Fruit fly (Drosophila melanogaster) whole organism, embryonic: ENCODE results near the gene ND-B16.6.

Source experiments
- Asciz ChIP-seq: fragments of 200-800 bp; sonication (Bioruptor generic); optimal IDR thresholded peaks from 2 replicates; lab custom pipeline; 2017; ENCODE audit warnings: missing biosample characterization, mild to moderate bottlenecking, missing genetic modification characterization, missing genetic modification reagents
- CG10366 ChIP-seq: fragments of 200-800 bp; sonication (Bioruptor generic); IDR thresholded peaks from 2 replicates; pipeline ENCODE4 v1.3.6; 2022; ENCODE audit warnings: missing biosample characterization, missing genetic modification characterization
- CG13296 ChIP-seq: fragments of 200-800 bp; sonication (Bioruptor generic); optimal IDR thresholded peaks from 3 replicates; lab custom pipeline; 2018; ENCODE audit warnings: missing biosample characterization, mild to moderate bottlenecking, missing genetic modification characterization
- CG14667 ChIP-seq: fragments of 200-800 bp; sonication (Bioruptor generic); IDR thresholded peaks from 2 replicates; pipeline ENCODE4 v1.3.6; 2022; ENCODE audit warnings: missing biosample characterization, missing genetic modification characterization
- CG15269 ChIP-seq: fragments of 200-800 bp; sonication (Bioruptor generic); optimal IDR thresholded peaks from 2 replicates; lab custom pipeline; 2018; ENCODE audit warnings: missing biosample characterization, mild to moderate bottlenecking, missing genetic modification characterization, moderate library complexity
- CG1529 ChIP-seq: fragments of 200-800 bp; sonication (Bioruptor generic); optimal IDR thresholded peaks from 3 replicates; lab custom pipeline; 2018; ENCODE audit warnings: missing biosample characterization, missing genetic modification characterization
- CG17361 ChIP-seq: fragments of 200-800 bp; sonication (Bioruptor generic); IDR thresholded peaks from 3 replicates; pipeline ENCODE4 v1.3.6; 2022; ENCODE audit warnings: missing biosample characterization, missing genetic modification characterization
- CG1792 ChIP-seq: fragments of 200-800 bp; sonication (Bioruptor generic); optimal IDR thresholded peaks from 2 replicates; lab custom pipeline; 2016; ENCODE audit warnings: missing biosample characterization, missing genetic modification characterization
- CG18619 ChIP-seq: fragments of 200-800 bp; sonication (Bioruptor generic); optimal IDR thresholded peaks from 3 replicates; lab custom pipeline; 2017; ENCODE audit warnings: missing biosample characterization, mild to moderate bottlenecking, missing genetic modification characterization
- CG34224 ChIP-seq: fragments of 200-800 bp; sonication (Bioruptor generic); IDR thresholded peaks from 3 replicates; pipeline ENCODE4 v1.3.6; 2022; ENCODE audit warnings: missing biosample characterization, missing genetic modification characterization; ENCODE audit not compliant: partially characterized antibody
- CG42726 ChIP-seq: fragments of 200-800 bp; sonication (Bioruptor generic); IDR thresholded peaks from 2 replicates; pipeline ENCODE4 v1.3.6; 2022; ENCODE audit warnings: missing biosample characterization, missing genetic modification characterization; ENCODE audit not compliant: partially characterized antibody
- CG6254 ChIP-seq: fragments of 200-800 bp; sonication (Bioruptor generic); optimal IDR thresholded peaks from 3 replicates; lab custom pipeline; 2017; ENCODE audit warnings: mild to moderate bottlenecking, missing biosample characterization, missing genetic modification reagents, missing genetic modification characterization
- CG7745 ChIP-seq: fragments of 200-800 bp; sonication (Bioruptor generic); optimal IDR thresholded peaks from 2 replicates; lab custom pipeline; 2018; ENCODE audit warnings: missing biosample characterization, mild to moderate bottlenecking, missing genetic modification characterization, moderate library complexity
- CG7928 ChIP-seq: fragments of 200-800 bp; sonication (Bioruptor generic); optimal IDR thresholded peaks from 2 replicates; lab custom pipeline; 2017; ENCODE audit warnings: missing biosample characterization, mild to moderate bottlenecking, missing genetic modification characterization
- CG8388 ChIP-seq: fragments of 200-800 bp; sonication (Bioruptor generic); optimal IDR thresholded peaks from 2 replicates; lab custom pipeline; 2019; ENCODE audit warnings: missing biosample characterization, mild to moderate bottlenecking, missing genetic modification characterization, moderate library complexity
- Camta ChIP-seq: fragments of 200-800 bp; sonication (Bioruptor generic); optimal IDR thresholded peaks from 2 replicates; lab custom pipeline; 2016; ENCODE audit warnings: missing biosample characterization, missing genetic modification characterization
- Chrac-16 ChIP-seq: fragments of 200-800 bp; sonication (Bioruptor generic); optimal IDR thresholded peaks from 3 replicates; lab custom pipeline; 2016; ENCODE audit warnings: missing biosample characterization, missing genetic modification characterization
- Deaf1 ChIP-seq: fragments of 200-800 bp; optimal IDR thresholded peaks from 3 replicates; lab custom pipeline; 2019; ENCODE audit warnings: missing biosample characterization, mild to moderate bottlenecking, missing genetic modification characterization, moderate library complexity
- Fer2 ChIP-seq: fragments of 200-800 bp; sonication (Bioruptor generic); optimal IDR thresholded peaks from 2 replicates; lab custom pipeline; 2018; ENCODE audit warnings: missing biosample characterization, mild to moderate bottlenecking, missing genetic modification characterization, moderate library complexity
- HLH54F ChIP-seq: fragments of 200-800 bp; sonication (Bioruptor generic); optimal IDR thresholded peaks from 3 replicates; lab custom pipeline; 2016; ENCODE audit warnings: missing biosample characterization, missing genetic modification characterization
- Hsf ChIP-seq: fragments of 200-800 bp; sonication (Bioruptor generic); optimal IDR thresholded peaks from 3 replicates; lab custom pipeline; 2016; ENCODE audit warnings: missing biosample characterization, missing genetic modification characterization
- Lhr ChIP-seq: fragments of 200-800 bp; sonication (Bioruptor generic); optimal IDR thresholded peaks from 3 replicates; lab custom pipeline; 2017; ENCODE audit warnings: mild to moderate bottlenecking, missing biosample characterization, missing genetic modification reagents, missing genetic modification characterization
- Med ChIP-seq: fragments of 200-800 bp; sonication (Bioruptor generic); peaks from one replicate; lab custom pipeline; 2016; ENCODE audit warnings: missing biosample characterization, missing genetic modification characterization, mild to moderate bottlenecking, inconsistent platforms, moderate library complexity
- Mrtf ChIP-seq: fragments of 200-800 bp; sonication (Bioruptor generic); IDR thresholded peaks from 3 replicates; pipeline ENCODE4 v1.3.6; 2022; ENCODE audit warnings: missing biosample characterization, missing genetic modification characterization
- NC2β ChIP-seq: fragments of 200-800 bp; sonication (Bioruptor generic); optimal IDR thresholded peaks from 2 replicates; lab custom pipeline; 2016; ENCODE audit warnings: missing biosample characterization, missing genetic modification characterization
- Neu2 ChIP-seq: fragments of 200-800 bp; sonication (Bioruptor generic); optimal IDR thresholded peaks from 3 replicates; lab custom pipeline; 2016; ENCODE audit warnings: missing biosample characterization, missing genetic modification characterization, borderline replicate concordance
- Pdp1 ChIP-seq, 2 experiments: fragments of 200-800 bp; sonication (Bioruptor generic); optimal IDR thresholded peaks; 3 replicates each; lab custom pipeline; 2016; ENCODE audit warnings: missing biosample characterization in 2 of 2, missing genetic modification characterization in 2 of 2, mild to moderate bottlenecking in 1 of 2, moderate library complexity in 1 of 2
- Poxn ChIP-seq: fragments of 200-800 bp; sonication (Bioruptor generic); IDR thresholded peaks from 2 replicates; pipeline ENCODE4 v1.3.6; 2022; ENCODE audit warnings: missing biosample characterization, missing genetic modification characterization
- Ptx1 ChIP-seq: fragments of 200-800 bp; sonication (Bioruptor generic); IDR thresholded peaks from 2 replicates; pipeline ENCODE4 v1.3.6; 2022; ENCODE audit warnings: missing biosample characterization, missing genetic modification characterization
- Sry-δ ChIP-seq: fragments of 200-800 bp; sonication (Bioruptor generic); optimal IDR thresholded peaks from 2 replicates; lab custom pipeline; 2016; ENCODE audit warnings: missing biosample characterization, missing genetic modification characterization
- Vsx1 ChIP-seq: fragments of 200-800 bp; sonication (Bioruptor generic); optimal IDR thresholded peaks from 2 replicates; lab custom pipeline; 2017; ENCODE audit warnings: missing biosample characterization, mild to moderate bottlenecking, missing genetic modification characterization, missing genetic modification reagents
- al ChIP-seq: fragments of 200-800 bp; sonication (Bioruptor generic); IDR thresholded peaks from 2 replicates; pipeline ENCODE4 v1.3.6; 2022; ENCODE audit warnings: missing biosample characterization, missing genetic modification characterization
- az2 ChIP-seq: fragments of 200-800 bp; sonication (Bioruptor generic); optimal IDR thresholded peaks from 3 replicates; lab custom pipeline; 2016; ENCODE audit warnings: missing biosample characterization, missing genetic modification characterization
- caup ChIP-seq: fragments of 200-800 bp; sonication (Bioruptor generic); optimal IDR thresholded peaks from 3 replicates; lab custom pipeline; 2017; ENCODE audit warnings: missing biosample characterization, mild to moderate bottlenecking, missing genetic modification characterization, moderate library complexity; ENCODE audit not compliant: severe bottlenecking
- ci ChIP-seq: fragments of 200-800 bp; sonication (Bioruptor generic); IDR thresholded peaks from 3 replicates; pipeline ENCODE4 v1.3.6; 2022; ENCODE audit warnings: missing biosample characterization, missing genetic modification characterization
- crc ChIP-seq: fragments of 200-800 bp; sonication (Bioruptor generic); optimal IDR thresholded peaks from 2 replicates; lab custom pipeline; 2016; ENCODE audit warnings: missing biosample characterization, missing genetic modification characterization
- croc ChIP-seq: fragments of 200-800 bp; sonication (Bioruptor generic); conservative IDR thresholded peaks from 3 replicates; pipeline ENCODE4 v1.3.6; 2022; ENCODE audit warnings: missing biosample characterization, missing genetic modification characterization
- cwo ChIP-seq: fragments of 200-800 bp; sonication (Bioruptor generic); optimal IDR thresholded peaks from 3 replicates; lab custom pipeline; 2017; ENCODE audit warnings: missing biosample characterization, missing genetic modification characterization, mild to moderate bottlenecking, moderate library complexity, missing genetic modification reagents
- en ChIP-seq: fragments of 200-800 bp; sonication (Bioruptor generic); optimal IDR thresholded peaks from 2 replicates; lab custom pipeline; 2016; ENCODE audit warnings: missing biosample characterization, missing genetic modification characterization
- eve ChIP-seq, 2 experiments: fragments of >200 bp; optimal IDR thresholded peaks; 2 replicates each; lab custom pipeline; 2017; ENCODE audit warnings: missing biosample characterization in 2 of 2, missing genetic modification characterization in 2 of 2
- eyg ChIP-seq: fragments of 200-800 bp; sonication (Bioruptor generic); optimal IDR thresholded peaks from 3 replicates; lab custom pipeline; 2016; ENCODE audit warnings: missing biosample characterization, missing genetic modification characterization
- gsb ChIP-seq: fragments of 200-800 bp; sonication (Bioruptor generic); IDR thresholded peaks from 2 replicates; pipeline ENCODE4 v1.3.6; 2022; ENCODE audit warnings: missing biosample characterization, missing genetic modification characterization
- klu ChIP-seq: fragments of 200-800 bp; sonication (Bioruptor generic); IDR thresholded peaks from 2 replicates; pipeline ENCODE4 v1.3.6; 2022; ENCODE audit warnings: missing biosample characterization, missing genetic modification characterization
- mam ChIP-seq: fragments of 200-800 bp; sonication (Bioruptor generic); optimal IDR thresholded peaks from 3 replicates; lab custom pipeline; 2016; ENCODE audit warnings: missing biosample characterization, missing genetic modification characterization
- nerfin-1 ChIP-seq: fragments of 200-800 bp; sonication (Bioruptor generic); optimal IDR thresholded peaks from 3 replicates; lab custom pipeline; 2019; ENCODE audit warnings: missing biosample characterization, mild to moderate bottlenecking, missing genetic modification characterization, moderate library complexity
- phol ChIP-seq: fragments of 200-800 bp; sonication (Bioruptor generic); optimal IDR thresholded peaks from 3 replicates; lab custom pipeline; 2018; ENCODE audit warnings: missing biosample characterization, mild to moderate bottlenecking, missing genetic modification characterization, moderate library complexity
- stc ChIP-seq: fragments of 200-800 bp; sonication (Bioruptor generic); IDR thresholded peaks from 2 replicates; pipeline ENCODE4 v1.3.6; 2022; ENCODE audit warnings: missing biosample characterization, missing genetic modification characterization
- tna ChIP-seq: fragments of 200-800 bp; sonication (Bioruptor generic); IDR thresholded peaks from 2 replicates; pipeline ENCODE4 v1.3.6; 2022; ENCODE audit warnings: missing biosample characterization, missing genetic modification characterization; ENCODE audit not compliant: partially characterized antibody
- wor ChIP-seq: fragments of 200-800 bp; sonication (Bioruptor generic); IDR thresholded peaks from 2 replicates; pipeline ENCODE4 v1.3.6; 2022; ENCODE audit warnings: missing biosample characterization, missing genetic modification characterization

Gene ND-B16.6

dm6 chrX:6340593-6341068, 9.6 kb downstream of the ND-B16.6 start (continued):
- TF ChIP-seq CG1529 (GFP tag; lab: Kevin White, UChicago) = peak; percentile 74
- peak; percentile 57 for TF ChIP-seq CG10366 (GFP tag; lab: Robert Waterston, UW)
- peak; percentile 70 for TF ChIP-seq Asciz (GFP tag; lab: Kevin White, UChicago)
- TF ChIP-seq eyg (GFP tag; lab: Kevin White, UChicago) = peak; percentile 10
- peak; percentile 73 for TF ChIP-seq nerfin-1
- 0 out of 2 replicates have a peak, but pooled peaks have one; percentile 18 for TF ChIP-seq gsb (GFP tag; lab: Robert Waterston, UW)
- peak; percentile 83 for TF ChIP-seq CG13296
- no peak for TF ChIP-seq tna (GFP tag; lab: Robert Waterston, UW)
- TF ChIP-seq mam (GFP tag; lab: Kevin White, UChicago) = peak; percentile 47
- TF ChIP-seq cwo (GFP tag; lab: Kevin White, UChicago) = peak; percentile 17
- TF ChIP-seq Vsx1 (GFP tag; lab: Kevin White, UChicago) = peak; percentile 61
- TF ChIP-seq CG34224 (GFP tag; lab: Robert Waterston, UW) = no peak
- peak; percentile 46 for TF ChIP-seq Fer2
- 0 out of 3 replicates have a peak, but pooled peaks have one; percentile 22 for TF ChIP-seq ci (GFP tag; lab: Robert Waterston, UW)
- TF ChIP-seq Camta (GFP tag; lab: Kevin White, UChicago) = no peak
- no peak for TF ChIP-seq eve (GFP tag; optimal IDR thresholded peaks at IDR 0.05; lab: Kevin White, UChicago)
- peak; percentile 81 for TF ChIP-seq Med (GFP tag; lab: Kevin White, UChicago)
- TF ChIP-seq en (GFP tag; lab: Kevin White, UChicago) = no peak
- peak; percentile 87 for TF ChIP-seq CG18619 (GFP tag; lab: Kevin White, UChicago)
- TF ChIP-seq CG1792 (GFP tag; lab: Kevin White, UChicago) = no peak
- TF ChIP-seq Mrtf (GFP tag; lab: Robert Waterston, UW) = peak; percentile 46; the same call in 1 of the 3 replicates
- 0 out of 2 replicates have a peak, but pooled peaks have one; percentile 30 for TF ChIP-seq wor
- no peak for TF ChIP-seq CG42726
- peak; percentile 35; the same call in 1 of the 3 replicates for TF ChIP-seq croc (GFP tag; lab: Robert Waterston, UW)
- 0 out of 2 replicates have a peak, but pooled peaks have one; percentile 22 for TF ChIP-seq Poxn
- no peak for TF ChIP-seq Sry-δ (GFP tag; lab: Kevin White, UChicago)
- TF ChIP-seq CG7928 (GFP tag; lab: Kevin White, UChicago) = peak; percentile 53
- peak; percentile 82 for TF ChIP-seq phol (tag; lab: Kevin White, UChicago)
- no peak for TF ChIP-seq CG7745
- peak; percentile 67 for TF ChIP-seq Ptx1 (GFP tag; lab: Robert Waterston, UW)
- no peak for TF ChIP-seq NC2β (GFP tag; lab: Kevin White, UChicago)
- 0 out of 2 replicates have a peak, but pooled peaks have one; percentile 27 for TF ChIP-seq CG14667 (GFP tag; lab: Robert Waterston, UW)
- 0 out of 2 replicates have a peak, but pooled peaks have one; percentile 34 for TF ChIP-seq stc
- TF ChIP-seq caup (GFP tag; lab: Kevin White, UChicago) = peak; percentile 71
- peak; percentile 7 to 56 for TF ChIP-seq Pdp1 (GFP tag; optimal IDR thresholded peaks at IDR 0.05; lab: Kevin White, UChicago)
- TF ChIP-seq Neu2 = no peak
- TF ChIP-seq klu (GFP tag; lab: Robert Waterston, UW) = peak; percentile 40; the same call in 1 of the 2 replicates
- peak; percentile 48 for TF ChIP-seq Chrac-16 (GFP tag; lab: Kevin White, UChicago)
- TF ChIP-seq CG8388 (GFP tag; lab: Kevin White, UChicago) = peak; percentile 61
- peak; percentile 49 for TF ChIP-seq Hsf (GFP tag; lab: Kevin White, UChicago)
- peak; percentile 31 for TF ChIP-seq HLH54F (GFP tag; lab: Kevin White, UChicago)
- peak; percentile 56 for TF ChIP-seq Deaf1 (tag; lab: Kevin White, UChicago)
- TF ChIP-seq CG6254 = peak; percentile 64
- peak; percentile 57 for TF ChIP-seq al (GFP tag; lab: Robert Waterston, UW)
- peak; percentile 87 for TF ChIP-seq CG17361 (GFP tag; lab: Robert Waterston, UW)
- peak; percentile 13 for TF ChIP-seq crc (GFP tag; lab: Kevin White, UChicago)
- TF ChIP-seq az2 (GFP tag; lab: Kevin White, UChicago) = peak; percentile 61
- peak; percentile 38 for TF ChIP-seq Lhr
- peak; percentile 85 for TF ChIP-seq CG15269 (tag; lab: Kevin White, UChicago)
